Fruit fly (Drosophila melanogaster): ENCODE results near the gene emei.

Gene emei

DNA sequence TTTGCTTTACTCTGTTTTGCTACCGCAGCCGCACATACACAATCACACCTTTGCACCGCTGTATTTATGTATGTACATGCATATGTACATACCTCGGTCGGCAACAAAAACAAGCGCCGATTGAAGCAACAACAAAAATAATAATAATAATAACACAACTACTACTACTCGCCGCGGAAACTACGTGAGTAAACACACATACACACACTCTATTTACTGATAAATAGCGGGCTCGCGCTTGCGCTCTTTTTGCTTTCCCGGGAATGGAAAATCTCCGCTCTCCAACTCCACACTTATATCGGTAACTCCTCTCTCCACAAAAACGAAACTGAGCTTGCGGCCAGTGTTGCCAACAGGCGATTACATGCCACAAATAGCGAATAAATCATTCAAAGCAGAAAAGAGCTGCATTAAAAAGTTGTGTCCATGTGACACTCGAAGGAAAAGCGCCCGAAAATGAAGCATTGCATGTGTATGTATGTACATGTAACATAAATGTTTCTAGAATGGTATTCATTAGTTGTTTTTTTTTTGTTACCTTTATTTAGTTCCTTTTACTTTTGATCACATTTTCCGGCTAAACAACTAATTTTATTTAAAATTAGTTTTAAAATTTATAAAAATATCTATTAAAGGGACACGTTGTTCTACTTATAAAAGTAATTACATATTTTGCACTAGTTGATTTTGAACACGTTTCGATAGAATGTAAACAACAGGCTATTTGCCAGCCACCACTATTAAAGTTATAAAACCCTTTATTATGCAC, 9.3 kb downstream of the emei start (continued):
- TF ChIP-seq CG8924 (tag; optimal IDR thresholded peaks at IDR 0.05) (peak; percentile 86), CG15601 (tag; optimal IDR thresholded peaks at IDR 0.05) (peak; percentile 91), mirr (GFP tag; optimal IDR thresholded peaks at IDR 0.05) (peak; percentile 96), CG15269 (tag; optimal IDR thresholded peaks at IDR 0.05) (peak; percentile 62), CG8281 (tag; optimal IDR thresholded peaks at IDR 0.05) (peak; percentile 64), ind (GFP tag; optimal IDR thresholded peaks at IDR 0.05) (no peak), CG17568 (GFP tag; optimal IDR thresholded peaks at IDR 0.05) (peak; percentile 90), Hr3 (GFP tag; optimal IDR thresholded peaks at IDR 0.05) (peak; percentile 19), sim (GFP tag; IDR thresholded peaks at IDR 0.05) (peak; percentile 77), Nf-YB (GFP tag; optimal IDR thresholded peaks at IDR 0.05) (peak; percentile 67), Mrtf (GFP tag; IDR thresholded peaks at IDR 0.05) (no peak), CG11398 (GFP tag; optimal IDR thresholded peaks at IDR 0.05) (peak; percentile 68), CG14710 (tag; optimal IDR thresholded peaks at IDR 0.05) (peak; percentile 65), nerfin-1 (tag; optimal IDR thresholded peaks at IDR 0.05) (peak; percentile 86), btn (GFP tag; optimal IDR thresholded peaks at IDR 0.05) (peak; percentile 25), Dad (GFP tag; optimal IDR thresholded peaks at IDR 0.05) (peak; percentile 60), dm (GFP tag; optimal IDR thresholded peaks at IDR 0.05) (peak; percentile 62), CrebB (tag; optimal IDR thresholded peaks at IDR 0.05) (peak; percentile 88), Gsc (GFP tag; IDR thresholded peaks at IDR 0.05) (no peak), nmo (GFP tag; optimal IDR thresholded peaks at IDR 0.05) (peak; percentile 16), cas (GFP tag; IDR thresholded peaks at IDR 0.05) (no peak), Mad (GFP tag; optimal IDR thresholded peaks at IDR 0.05) (peak; percentile 7), ro (GFP tag; IDR thresholded peaks at IDR 0.05) (no peak), ERR (GFP tag; optimal IDR thresholded peaks at IDR 0.05) (peak; percentile 17), CG15514 (GFP tag; optimal IDR thresholded peaks at IDR 0.05) (peak; percentile 73), tio (GFP tag; optimal IDR thresholded peaks at IDR 0.05) (no peak), CG18476 (GFP tag; optimal IDR thresholded peaks at IDR 0.05) (peak; percentile 46), HLH4C (GFP tag; IDR thresholded peaks at IDR 0.05; ENCODE audit: partially characterized antibody) (no peak), crp (GFP tag; optimal IDR thresholded peaks at IDR 0.05) (peak in 1 of 2 experiments; percentile 32), CG12219 (GFP tag; optimal IDR thresholded peaks at IDR 0.05) (peak; percentile 76), CG13624 (GFP tag; optimal IDR thresholded peaks at IDR 0.05) (peak; percentile 37), CG8359 (GFP tag; optimal IDR thresholded peaks at IDR 0.05; ENCODE audit: borderline replicate concordance) (peak; percentile 61), CG2116 (GFP tag; optimal IDR thresholded peaks at IDR 0.05) (peak; percentile 54), CG17328 (GFP tag; IDR thresholded peaks at IDR 0.05) (peak; percentile 69), Sry-β (GFP tag; optimal IDR thresholded peaks at IDR 0.05) (peak; percentile 21), CG1603 (tag; optimal IDR thresholded peaks at IDR 0.05) (peak; percentile 64), CG32767 (GFP tag; IDR thresholded peaks at IDR 0.05) (peak; percentile 89)

DNA sequence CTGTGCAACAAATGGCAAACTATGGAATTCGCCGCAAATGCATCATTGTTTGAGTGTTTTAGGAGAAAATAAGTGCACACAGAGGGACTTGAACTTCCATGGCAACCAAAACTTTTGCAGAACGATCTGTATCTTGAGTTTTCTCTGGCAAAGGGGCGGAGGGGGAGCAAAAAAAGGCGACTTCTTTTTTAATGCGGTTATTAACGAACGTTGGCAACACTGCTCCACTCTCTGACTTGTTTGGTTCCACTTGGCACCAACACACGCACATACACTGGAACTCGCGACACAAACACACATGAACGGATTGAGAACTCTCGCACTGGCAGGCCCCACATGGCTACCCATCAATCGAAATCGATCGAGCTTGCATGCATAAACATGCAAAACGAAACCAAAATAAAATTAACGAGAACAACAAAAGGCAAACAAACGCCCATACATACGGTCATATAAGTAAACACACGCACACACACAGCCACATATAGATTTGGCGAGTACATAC, 10.0 kb downstream of the emei start:
- no peak for TF ChIP-seq hkb (optimal IDR thresholded peaks at IDR 0.05)
- TF ChIP-seq hkb (GFP tag; IDR thresholded peaks at IDR 0.05), result peak; percentile 6; the same call in 1 of the 2 replicates
- no peak for TF ChIP-seq CG11695 (GFP tag; IDR thresholded peaks at IDR 0.05)
- TF ChIP-seq dpn (GFP tag; optimal IDR thresholded peaks at IDR 0.05), result peak in 1 of 2 experiments; percentile 3
- TF ChIP-seq CG12769 (tag; optimal IDR thresholded peaks at IDR 0.05), result peak; percentile 7
- TF ChIP-seq CG32767 (GFP tag; IDR thresholded peaks at IDR 0.05), result peak; percentile 16; the same call in 1 of the 2 replicates
- no peak for TF ChIP-seq HmgZ (tag; optimal IDR thresholded peaks at IDR 0.05)
- TF ChIP-seq CG6791 (GFP tag; IDR thresholded peaks at IDR 0.05; ENCODE audit: partially characterized antibody), result 0 out of 3 replicates have a peak, but pooled peaks have one; percentile 37
- TF ChIP-seq Ssrp (tag; optimal IDR thresholded peaks at IDR 0.05), result no peak
- no peak for TF ChIP-seq dan (GFP tag; IDR thresholded peaks at IDR 0.05)
- no peak for TF ChIP-seq jing (GFP tag; optimal IDR thresholded peaks at IDR 0.05)
- TF ChIP-seq caup (GFP tag; optimal IDR thresholded peaks at IDR 0.05; ENCODE audit: severe bottlenecking), result no peak
- no peak for TF ChIP-seq knrl (GFP tag; IDR thresholded peaks at IDR 0.05; ENCODE audit: partially characterized antibody)
- TF ChIP-seq wdn (GFP tag; IDR thresholded peaks at IDR 0.05), result 0 out of 2 replicates have a peak, but pooled peaks have one; percentile 14
